Worm (Caenorhabditis elegans): Measurements from ENCODE around the gene pgp-3.

DNA sequence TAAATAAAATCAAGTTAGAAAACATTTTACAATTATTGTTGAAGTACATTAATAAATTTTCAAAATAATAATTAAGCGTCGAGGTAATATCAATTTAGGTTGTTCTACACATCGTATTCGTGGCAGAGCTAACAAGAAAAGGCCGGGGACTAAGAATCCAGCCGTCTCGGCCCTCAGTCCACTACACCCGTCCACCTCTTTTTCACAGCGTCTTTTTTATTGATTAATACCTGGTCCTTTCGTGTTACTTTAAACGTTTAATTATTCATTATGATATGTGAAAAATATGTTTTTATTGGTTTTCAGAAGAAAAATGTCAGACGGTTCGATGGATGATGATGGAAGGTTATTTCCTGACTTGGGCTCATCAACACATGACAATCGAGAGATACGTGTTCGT lies 44.9 kb upstream of the pgp-3 start, which contains the start of gene vhl-1:
- TF ChIP-seq nhr-237 (tag; optimal IDR thresholded peaks at IDR 0.05) (no peak), ceh-83 (GFP tag; optimal IDR thresholded peaks at IDR 0.05) (no peak), mep-1 (tag; optimal IDR thresholded peaks at IDR 0.05) (no peak), sptf-1 (tag; optimal IDR thresholded peaks at IDR 0.05) (no peak), elt-1 (tag; optimal IDR thresholded peaks at IDR 0.05; ENCODE audit: borderline replicate concordance, insufficient read depth) (no peak), ztf-11 (tag; optimal IDR thresholded peaks at IDR 0.05) (no peak), pha-4 (tag; optimal IDR thresholded peaks at IDR 0.05) (no peak), nhr-28 (tag; optimal IDR thresholded peaks at IDR 0.05) (no peak), unc-39 (tag; optimal IDR thresholded peaks at IDR 0.05) (no peak)

All from whole organism, mixed stage, embryonic.